Worm (Caenorhabditis elegans) whole organism, L4 larva: ENCODE data around the gene pgp-1.

ENCODE experiments used
- T26A8.4 ChIP-seq: fragments of 200-800 bp; sonication (Bioruptor generic); IDR thresholded peaks from 2 replicates; pipeline ENCODE4 v1.3.6; 2022; ENCODE audit warnings: missing genetic modification characterization, missing compliant biosample characterization
- aha-1 ChIP-seq: fragments of 150-350 bp; peaks from one replicate; lab custom pipeline; 2014; ENCODE audit warnings: missing biosample characterization, missing genetic modification characterization
- ceh-28 ChIP-seq: fragments of 150-350 bp; optimal IDR thresholded peaks from 2 replicates; lab custom pipeline; 2014; ENCODE audit warnings: missing biosample characterization, missing genetic modification reagents, missing genetic modification characterization
- ces-1 ChIP-seq: fragments of 150-350 bp; sonication (generic microtip); optimal IDR thresholded peaks from 4 replicates; lab custom pipeline; 2014; ENCODE audit warnings: missing biosample characterization, missing genetic modification reagents, missing genetic modification characterization
- cey-2 ChIP-seq: sonication (generic microtip); optimal IDR thresholded peaks from 3 replicates; lab custom pipeline; 2017; ENCODE audit warnings: missing genetic modification characterization, mild to moderate bottlenecking, missing compliant biosample characterization, antibody characterized with exemption, borderline replicate concordance; ENCODE audit not compliant: insufficient read depth
- daf-8 ChIP-seq: fragments of 200-800 bp; sonication (Bioruptor generic); IDR thresholded peaks from 2 replicates; pipeline ENCODE4 v1.3.6; 2022; ENCODE audit warnings: missing genetic modification characterization, missing compliant biosample characterization
- madf-5 ChIP-seq, 2 experiments: fragments of 200-800 bp; sonication (Bioruptor generic); IDR thresholded peaks; 2 replicates each; pipeline ENCODE4 v1.3.6; 2022; ENCODE audit warnings: missing compliant biosample characterization in 2 of 2, missing genetic modification characterization in 2 of 2
- nhr-111 ChIP-seq: fragments of 200-800 bp; sonication (Bioruptor generic); optimal IDR thresholded peaks from 2 replicates; lab custom pipeline; 2018; ENCODE audit warnings: mild to moderate bottlenecking, missing genetic modification characterization, missing compliant biosample characterization
- nhr-237 ChIP-seq: sonication (generic microtip); optimal IDR thresholded peaks from 2 replicates; lab custom pipeline; 2017; ENCODE audit warnings: missing biosample characterization, missing genetic modification characterization
- nhr-41 ChIP-seq: fragments of 200-800 bp; sonication (Bioruptor generic); IDR thresholded peaks from 2 replicates; pipeline ENCODE4 v1.3.6; 2022; ENCODE audit warnings: missing genetic modification reagents, missing genetic modification characterization, missing compliant biosample characterization
- nhr-77 ChIP-seq: fragments of 150-350 bp; optimal IDR thresholded peaks from 2 replicates; lab custom pipeline; 2014; ENCODE audit warnings: missing biosample characterization, missing genetic modification characterization
- php-3 ChIP-seq: fragments of 200-800 bp; sonication (Bioruptor generic); IDR thresholded peaks from 2 replicates; pipeline ENCODE4 v1.3.6; 2022; ENCODE audit warnings: missing genetic modification reagents, missing genetic modification characterization, missing compliant biosample characterization
- snpc-1.2 ChIP-seq: fragments of 200-800 bp; sonication (Bioruptor generic); IDR thresholded peaks from 2 replicates; pipeline ENCODE4 v1.3.6; 2022; ENCODE audit warnings: missing genetic modification reagents, missing genetic modification characterization, missing compliant biosample characterization
- unc-39 ChIP-seq: sonication (generic microtip); optimal IDR thresholded peaks from 2 replicates; lab custom pipeline; 2017; ENCODE audit warnings: missing biosample characterization, missing genetic modification characterization
- unc-62 ChIP-seq, 3 experiments: fragments of 150-350 bp in 1 of 3; sonication (generic microtip); optimal IDR thresholded peaks in 2 of 3; peaks in 1 of 3; 1 replicate in 1 of 3; 2 replicates in 2 of 3; lab custom pipeline; 2014 to 2017; ENCODE audit warnings: missing biosample characterization in 3 of 3, missing genetic modification characterization in 3 of 3, missing genetic modification reagents in 3 of 3, missing genotype in 1 of 3
- zfp-3 ChIP-seq: fragments of 200-800 bp; sonication (Bioruptor generic); conservative IDR thresholded peaks from 2 replicates; pipeline ENCODE4 v1.3.6; 2022; ENCODE audit warnings: missing genetic modification reagents, missing genetic modification characterization, missing compliant biosample characterization
- zip-11 ChIP-seq: fragments of 200-800 bp; sonication (Bioruptor generic); IDR thresholded peaks from 2 replicates; pipeline ENCODE4 v1.3.6; 2022; ENCODE audit warnings: missing genetic modification characterization, missing compliant biosample characterization

The pgp-1 gene

ce11 chrIV:12544624-12545023 is 54.3 kb downstream of the pgp-1 start:
- TF ChIP-seq ceh-28 (no peak), ces-1 (GFP tag; lab: Kevin White, UChicago) (no peak), unc-39 (tag; lab: Kevin White, UChicago) (no peak), T26A8.4 (no peak), unc-62 (GFP tag; optimal IDR thresholded peaks at IDR 0.05 in 1 of 2; lab: Kevin White, UChicago) (peak in 1 of 2 experiments; percentile 64), unc-62 (tag; optimal IDR thresholded peaks at IDR 0.05; lab: Kevin White, UChicago) (no peak), zip-11 (no peak), nhr-77 (tag; lab: Kevin White, UChicago) (no peak), aha-1 (tag; lab: Kevin White, UChicago) (no peak), cey-2 (tag; lab: Kevin White, UChicago) (no peak)

DNA sequence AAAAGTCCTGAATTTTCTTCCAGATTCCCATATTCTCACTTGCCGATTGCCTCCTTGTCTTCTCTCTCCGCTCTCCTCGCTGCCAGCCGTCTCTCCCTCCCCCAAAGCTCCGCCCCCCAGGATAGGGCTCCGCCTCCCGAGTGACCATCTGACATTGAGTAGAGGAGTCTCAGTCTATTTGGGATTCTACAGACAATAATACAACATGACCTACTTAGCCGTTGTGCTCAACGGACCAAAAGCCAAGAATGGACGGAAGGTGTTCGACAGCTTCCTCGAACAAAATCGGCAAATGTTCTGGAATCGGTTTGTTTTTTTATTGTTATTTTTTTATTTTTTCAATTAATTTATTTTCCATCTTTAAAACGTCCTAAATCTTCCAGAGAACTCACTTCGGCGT is 57.0 kb downstream of the pgp-1 start, which contains the start of gene ham-1:
Gene ham-1 (plus strand): TSS at position 173 of the 400 bp plus-strand sequence.
- TF ChIP-seq zfp-3 (GFP tag; lab: Robert Waterston, UW) (no peak), madf-5 (GFP tag; IDR thresholded peaks at IDR 0.05; lab: Robert Waterston, UW) (no peak), nhr-41 (GFP tag; lab: Robert Waterston, UW) (no peak), unc-62 (GFP tag; optimal IDR thresholded peaks at IDR 0.05 in 1 of 2; lab: Kevin White, UChicago) (peak in 1 of 2 experiments; percentile 90), unc-62 (tag; optimal IDR thresholded peaks at IDR 0.05; lab: Kevin White, UChicago) (no peak), nhr-111 (GFP tag; lab: Kevin White, UChicago) (no peak), daf-8 (GFP tag; lab: Robert Waterston, UW) (no peak), snpc-1.2 (GFP tag; lab: Robert Waterston, UW) (no peak), php-3 (GFP tag; lab: Robert Waterston, UW) (no peak), nhr-237 (tag; lab: Kevin White, UChicago) (no peak)
